Worm (Caenorhabditis elegans) whole organism, late embryonic: ENCODE measurements around the gene ace-1.
A peak's percentile ranks its signal among the peaks of the same experiment; 100 is the strongest.

Source experiments
- C38D4.7 ChIP-seq: fragments of 200-800 bp; sonication (Bioruptor generic); optimal IDR thresholded peaks from 2 replicates; lab custom pipeline; 2018; ENCODE audit warnings: mild to moderate bottlenecking, missing genetic modification characterization, moderate library complexity, missing compliant biosample characterization
- K02D7.2 ChIP-seq: sonication (generic microtip); optimal IDR thresholded peaks from 2 replicates; lab custom pipeline; 2017; ENCODE audit warnings: mild to moderate bottlenecking, missing genetic modification characterization, missing compliant biosample characterization
- ama-1 ChIP-seq: fragments of 150-350 bp; optimal IDR thresholded peaks from 2 replicates; lab custom pipeline; 2014
- ceh-2 ChIP-seq: sonication (generic microtip); optimal IDR thresholded peaks from 2 replicates; lab custom pipeline; 2016; ENCODE audit warnings: missing genotype, missing genetic modification characterization, missing compliant biosample characterization
- ceh-24 ChIP-seq: sonication (generic microtip); optimal IDR thresholded peaks from 2 replicates; lab custom pipeline; 2016; ENCODE audit warnings: mild to moderate bottlenecking, missing genetic modification characterization, missing compliant biosample characterization
- ceh-30 ChIP-seq: fragments of 150-350 bp; optimal IDR thresholded peaks from 2 replicates; lab custom pipeline; 2014; ENCODE audit warnings: missing biosample characterization, missing genetic modification characterization
- ceh-45 ChIP-seq: fragments of 200-800 bp; sonication (Bioruptor generic); IDR thresholded peaks from 2 replicates; pipeline ENCODE4 v1.3.6; 2022; ENCODE audit warnings: missing genetic modification reagents, missing genetic modification characterization, missing compliant biosample characterization
- ceh-48 ChIP-seq: sonication (generic microtip); optimal IDR thresholded peaks from 2 replicates; lab custom pipeline; 2016; ENCODE audit warnings: missing genetic modification characterization, inconsistent platforms, missing compliant biosample characterization
- ceh-6 ChIP-seq: fragments of 200-800 bp; sonication (Bioruptor generic); optimal IDR thresholded peaks from 2 replicates; lab custom pipeline; 2018; ENCODE audit warnings: mild to moderate bottlenecking, missing genetic modification characterization, missing compliant biosample characterization
- ceh-9 ChIP-seq: sonication (generic microtip); optimal IDR thresholded peaks from 2 replicates; lab custom pipeline; 2016; ENCODE audit warnings: mild to moderate bottlenecking, missing genetic modification characterization, inconsistent platforms, missing compliant biosample characterization
- che-1 ChIP-seq: sonication (generic microtip); optimal IDR thresholded peaks from 2 replicates; lab custom pipeline; 2016; ENCODE audit warnings: mild to moderate bottlenecking, missing genetic modification characterization, missing compliant biosample characterization
- dve-1 ChIP-seq: sonication (generic microtip); optimal IDR thresholded peaks from 2 replicates; lab custom pipeline; 2017; ENCODE audit warnings: antibody characterized with exemption, mild to moderate bottlenecking, missing genetic modification characterization, missing compliant biosample characterization
- ets-4 ChIP-seq: sonication (generic microtip); optimal IDR thresholded peaks from 2 replicates; lab custom pipeline; 2016; ENCODE audit warnings: missing genetic modification characterization, missing compliant biosample characterization
- eyg-1 ChIP-seq: sonication (generic microtip); optimal IDR thresholded peaks from 2 replicates; lab custom pipeline; 2016; ENCODE audit warnings: missing genotype, missing genetic modification characterization, missing compliant biosample characterization
- hlh-13 ChIP-seq: fragments of 200-800 bp; sonication (Bioruptor generic); optimal IDR thresholded peaks from 2 replicates; lab custom pipeline; 2018; ENCODE audit warnings: mild to moderate bottlenecking, missing genetic modification characterization, missing compliant biosample characterization
- hlh-15 ChIP-seq: sonication (generic microtip); optimal IDR thresholded peaks from 2 replicates; lab custom pipeline; 2016; ENCODE audit warnings: missing genetic modification characterization, missing compliant biosample characterization
- hlh-6 ChIP-seq: sonication (generic microtip); optimal IDR thresholded peaks from 2 replicates; lab custom pipeline; 2016; ENCODE audit warnings: missing genotype, missing genetic modification characterization, missing compliant biosample characterization
- hlh-8 ChIP-seq: sonication (generic microtip); optimal IDR thresholded peaks from 2 replicates; lab custom pipeline; 2016; ENCODE audit warnings: missing genotype, missing genetic modification characterization, missing compliant biosample characterization
- lim-6 ChIP-seq: sonication (generic microtip); optimal IDR thresholded peaks from 2 replicates; lab custom pipeline; 2016; ENCODE audit warnings: missing genetic modification characterization, missing compliant biosample characterization
- madf-2 ChIP-seq: sonication (generic microtip); optimal IDR thresholded peaks from 2 replicates; lab custom pipeline; 2017; ENCODE audit warnings: missing genetic modification characterization, missing compliant biosample characterization
- nfya-1 ChIP-seq: sonication (generic microtip); optimal IDR thresholded peaks from 2 replicates; lab custom pipeline; 2017; ENCODE audit warnings: missing genetic modification characterization, mild to moderate bottlenecking, missing compliant biosample characterization, antibody characterized with exemption, moderate library complexity
- nhr-232 ChIP-seq: sonication (generic microtip); optimal IDR thresholded peaks from 2 replicates; lab custom pipeline; 2016; ENCODE audit warnings: missing genetic modification characterization, missing compliant biosample characterization
- pag-3 ChIP-seq: sonication (generic microtip); optimal IDR thresholded peaks from 2 replicates; lab custom pipeline; 2016; ENCODE audit warnings: missing compliant biosample characterization, missing genetic modification characterization, borderline replicate concordance
- pax-1 ChIP-seq: fragments of 150-350 bp; optimal IDR thresholded peaks from 2 replicates; lab custom pipeline; 2014; ENCODE audit warnings: missing biosample characterization, missing genetic modification characterization
- pha-2 ChIP-seq: sonication (generic microtip); optimal IDR thresholded peaks from 2 replicates; lab custom pipeline; 2017; ENCODE audit warnings: mild to moderate bottlenecking, missing genetic modification characterization, missing compliant biosample characterization
- pha-4 ChIP-seq: fragments of 150-350 bp; optimal IDR thresholded peaks from 2 replicates; lab custom pipeline; 2018; ENCODE audit warnings: missing biosample characterization, missing genetic modification reagents, missing genetic modification characterization
- ref-2 ChIP-seq: sonication (generic microtip); optimal IDR thresholded peaks from 2 replicates; lab custom pipeline; 2016; ENCODE audit warnings: missing genetic modification characterization, missing compliant biosample characterization
- syd-9 ChIP-seq: sonication (generic microtip); optimal IDR thresholded peaks from 2 replicates; lab custom pipeline; 2016; ENCODE audit warnings: mild to moderate bottlenecking, missing genetic modification characterization, moderate library complexity, missing compliant biosample characterization
- tbx-2 ChIP-seq: sonication (generic microtip); optimal IDR thresholded peaks from 2 replicates; lab custom pipeline; 2016; ENCODE audit warnings: missing genetic modification characterization, missing compliant biosample characterization
- tbx-7 ChIP-seq: sonication (generic microtip); optimal IDR thresholded peaks from 2 replicates; lab custom pipeline; 2016; ENCODE audit warnings: missing genotype, missing genetic modification characterization, missing compliant biosample characterization
- unc-3 ChIP-seq, 2 experiments: fragments of 200-800 bp in 1 of 2; sonication (Bioruptor generic) in 1 of 2; sonication (generic microtip) in 1 of 2; conservative IDR thresholded peaks in 1 of 2; optimal IDR thresholded peaks in 1 of 2; 2 replicates each; pipeline versions ENCODE4 v1.3.6 to Lab custom; 2016 to 2022; ENCODE audit warnings: missing compliant biosample characterization in 2 of 2, missing genetic modification characterization in 2 of 2, missing genetic modification reagents in 1 of 2
- unc-42 ChIP-seq: sonication (generic microtip); optimal IDR thresholded peaks from 2 replicates; lab custom pipeline; 2016; ENCODE audit warnings: missing genotype, missing genetic modification characterization, missing compliant biosample characterization
- unc-55 ChIP-seq: sonication (generic microtip); optimal IDR thresholded peaks from 2 replicates; lab custom pipeline; 2017; ENCODE audit warnings: missing biosample characterization, missing genetic modification reagents, missing genetic modification characterization
- unc-86 ChIP-seq: sonication (generic microtip); optimal IDR thresholded peaks from 2 replicates; lab custom pipeline; 2016; ENCODE audit warnings: missing genetic modification characterization, missing compliant biosample characterization
- zip-5 ChIP-seq: sonication (generic microtip); optimal IDR thresholded peaks from 2 replicates; lab custom pipeline; 2016; ENCODE audit warnings: missing genetic modification characterization, missing compliant biosample characterization

ace-1 gene

ce11 chrX:16366993-16367392 lies at the start of gene ace-1:
ace-1 (plus strand) TSS chrX:16367293.
- TF ChIP-seq pha-4 (no peak), hlh-8 (peak; percentile 0)
- TF ChIP-seq, all 69 proteins: peak for 1

ce11 chrX:16317629-16318028 lies 49.5 kb upstream of the ace-1 start, which contains the start of gene T01B4.3:
T01B4.3 (minus strand) TSS chrX:16317729.
- TF ChIP-seq ceh-9: no peak
- TF ChIP-seq tbx-2: no peak
- no peak for TF ChIP-seq eyg-1 (tag; lab: Kevin White, UChicago)
- TF ChIP-seq ama-1 (lab: Kevin White, UChicago): no peak
- no peak for TF ChIP-seq pha-4
- no peak for TF ChIP-seq ceh-30 (tag; lab: Kevin White, UChicago)
- no peak for TF ChIP-seq madf-2
- no peak for TF ChIP-seq nhr-232
- no peak for TF ChIP-seq tbx-7 (tag; lab: Kevin White, UChicago)
- TF ChIP-seq C38D4.7: no peak
- no peak for TF ChIP-seq pag-3 (tag; lab: Kevin White, UChicago)
- no peak for TF ChIP-seq ceh-2 (tag; lab: Kevin White, UChicago)

ce11 chrX:16318248-16318647 lies 48.8 kb upstream of the ace-1 start:
- TF ChIP-seq hlh-6 (tag; lab: Kevin White, UChicago): peak; percentile 37
- TF ChIP-seq ceh-6: no peak

ce11 chrX:16321327-16321726 lies 45.8 kb upstream of the ace-1 start:
- TF ChIP-seq ceh-48 (tag; lab: Kevin White, UChicago) (no peak), ama-1 (lab: Kevin White, UChicago) (no peak), dve-1 (tag; lab: Kevin White, UChicago) (no peak), zip-5 (tag; lab: Kevin White, UChicago) (no peak), lim-6 (tag; lab: Kevin White, UChicago) (no peak), K02D7.2 (tag; lab: Kevin White, UChicago) (no peak), unc-55 (GFP tag; lab: Kevin White, UChicago) (no peak), pha-4 (no peak), hlh-13 (GFP tag; lab: Kevin White, UChicago) (no peak), madf-2 (no peak), nhr-232 (no peak), tbx-7 (tag; lab: Kevin White, UChicago) (no peak)

ce11 chrX:16321864-16322263 lies 45.2 kb upstream of the ace-1 start:
- no peak for TF ChIP-seq ref-2 (tag; lab: Kevin White, UChicago)
- no peak for TF ChIP-seq unc-3 (GFP tag; conservative IDR thresholded peaks at IDR 0.05; lab: Robert Waterston, UW)
- no peak for TF ChIP-seq unc-3 (tag; optimal IDR thresholded peaks at IDR 0.05; lab: Kevin White, UChicago)
- TF ChIP-seq unc-42 (tag; lab: Kevin White, UChicago): no peak
- no peak for TF ChIP-seq zip-5 (tag; lab: Kevin White, UChicago)

- TF ChIP-seq hlh-15 (tag; lab: Kevin White, UChicago) (no peak), ceh-24 (no peak), unc-86 (tag; lab: Kevin White, UChicago) (no peak), ceh-6 (no peak), pha-2 (tag; lab: Kevin White, UChicago) (no peak), nfya-1 (tag; lab: Kevin White, UChicago) (no peak), pag-3 (tag; lab: Kevin White, UChicago) (no peak), che-1 (no peak), hlh-6 (tag; lab: Kevin White, UChicago) (no peak), pax-1 (no peak), lim-6 (tag; lab: Kevin White, UChicago) (no peak), ets-4 (tag; lab: Kevin White, UChicago) (no peak), ceh-45 (GFP tag; lab: Robert Waterston, UW) (no peak), syd-9 (tag; lab: Kevin White, UChicago) (no peak)
- TF ChIP-seq, all 69 proteins: peak for 0
Observed at ce11 chrX:16324222-16324621, 42.9 kb upstream of the ace-1 start.
